Fruit fly (Drosophila melanogaster) whole organism, pupa: ENCODE data around the gene CG6700.

Source experiments
- CG12605 ChIP-seq: fragments of 200-800 bp; sonication (Bioruptor generic); IDR thresholded peaks from 2 replicates; pipeline ENCODE4 v1.3.6; 2022; ENCODE audit warnings: missing biosample characterization, missing genetic modification characterization
- CG13204 ChIP-seq: fragments of 200-800 bp; sonication (Bioruptor generic); optimal IDR thresholded peaks from 2 replicates; lab custom pipeline; 2018; ENCODE audit warnings: missing biosample characterization, mild to moderate bottlenecking, missing genetic modification characterization, moderate library complexity
- CG14655 ChIP-seq: fragments of 200-800 bp; sonication (Bioruptor generic); optimal IDR thresholded peaks from 3 replicates; lab custom pipeline; 2017; ENCODE audit warnings: mild to moderate bottlenecking, missing biosample characterization, missing genetic modification reagents, missing genetic modification characterization
- CG17806 ChIP-seq: fragments of 200-800 bp; sonication (Bioruptor generic); optimal IDR thresholded peaks from 2 replicates; lab custom pipeline; 2018; ENCODE audit warnings: missing biosample characterization, mild to moderate bottlenecking, missing genetic modification characterization, moderate library complexity
- CG34367 ChIP-seq: fragments of 200-800 bp; sonication (Bioruptor generic); optimal IDR thresholded peaks from 2 replicates; lab custom pipeline; 2018; ENCODE audit warnings: missing biosample characterization, mild to moderate bottlenecking, missing genetic modification characterization
- CG4496 ChIP-seq: fragments of 200-800 bp; sonication (Bioruptor generic); IDR thresholded peaks from 3 replicates; pipeline ENCODE4 v1.3.6; 2022; ENCODE audit warnings: missing biosample characterization, missing genetic modification characterization
- fd96Ca ChIP-seq: fragments of 200-800 bp; sonication (Bioruptor generic); IDR thresholded peaks from 3 replicates; pipeline ENCODE4 v1.3.6; 2022; ENCODE audit warnings: missing biosample characterization, missing genetic modification characterization

- TF ChIP-seq CG13204 (GFP tag; lab: Kevin White, UChicago) (no peak), CG17806 (tag; lab: Kevin White, UChicago) (peak; percentile 37), fd96Ca (GFP tag; lab: Robert Waterston, UW) (no peak), CG34367 (tag; lab: Kevin White, UChicago) (peak; percentile 22), CG14655 (GFP tag; lab: Kevin White, UChicago) (no peak), CG12605 (GFP tag; lab: Robert Waterston, UW) (0 out of 2 replicates have a peak, but pooled peaks have one; percentile 17), CG4496 (GFP tag; lab: Robert Waterston, UW) (0 out of 3 replicates have a peak, but pooled peaks have one; percentile 21)
Measured at dm6 chr2L:10858064-10859047, 16.0 kb upstream of the CG6700 start, which contains the start of the genes aurB and Stam.
